Worm (Caenorhabditis elegans) whole organism, mixed stage, embryonic: ENCODE results near the gene Y73F8A.5.

ENCODE experiments used
- elt-1 ChIP-seq: sonication (generic microtip); optimal IDR thresholded peaks from 2 replicates; lab custom pipeline; 2017; ENCODE audit warnings: missing genetic modification characterization, mild to moderate bottlenecking, missing compliant biosample characterization, antibody characterized with exemption, moderate library complexity, borderline replicate concordance; ENCODE audit not compliant: insufficient read depth
- mab-5 ChIP-seq: fragments of 150-350 bp; optimal IDR thresholded peaks from 2 replicates; lab custom pipeline; 2014; ENCODE audit warnings: missing biosample characterization, missing genetic modification characterization
- nhr-12 ChIP-seq: fragments of 150-350 bp; optimal IDR thresholded peaks from 2 replicates; lab custom pipeline; 2014; ENCODE audit warnings: missing biosample characterization, missing genetic modification characterization
- nhr-237 ChIP-seq: fragments of 150-350 bp; optimal IDR thresholded peaks from 2 replicates; lab custom pipeline; 2014; ENCODE audit warnings: missing biosample characterization, missing genetic modification characterization
- nhr-28 ChIP-seq: fragments of 150-350 bp; optimal IDR thresholded peaks from 2 replicates; lab custom pipeline; 2014; ENCODE audit warnings: missing biosample characterization, missing genetic modification characterization
- nhr-76 ChIP-seq: sonication (generic microtip); optimal IDR thresholded peaks from 2 replicates; lab custom pipeline; 2017; ENCODE audit warnings: missing biosample characterization, missing genetic modification characterization
- pha-4 ChIP-seq: fragments of 150-350 bp; optimal IDR thresholded peaks from 2 replicates; lab custom pipeline; 2018; ENCODE audit warnings: missing biosample characterization, missing genetic modification reagents, missing genetic modification characterization
- snpc-4 ChIP-seq: fragments of 150-350 bp; optimal IDR thresholded peaks from 2 replicates; lab custom pipeline; 2014; ENCODE audit warnings: missing biosample characterization, missing genetic modification characterization
- ztf-11 ChIP-seq: fragments of 150-350 bp; optimal IDR thresholded peaks from 2 replicates; lab custom pipeline; 2014; ENCODE audit warnings: missing biosample characterization, missing genetic modification characterization

- TF ChIP-seq pha-4 (tag; lab: Kevin White, UChicago) = no peak
- no peak for TF ChIP-seq nhr-237 (tag; lab: Kevin White, UChicago)
- no peak for TF ChIP-seq nhr-12 (tag; lab: Kevin White, UChicago)
- TF ChIP-seq nhr-76 = no peak
- TF ChIP-seq nhr-28 (tag; lab: Kevin White, UChicago) = no peak
- no peak for TF ChIP-seq ztf-11 (tag; lab: Kevin White, UChicago)
- TF ChIP-seq mab-5 (tag; lab: Kevin White, UChicago) = no peak
- no peak for TF ChIP-seq snpc-4
- no peak for TF ChIP-seq elt-1 (tag; lab: Kevin White, UChicago)
These were observed 8.6 kb upstream of the Y73F8A.5 start for ce11 chrIV:15251075-15251474.
